Fruit fly (Drosophila melanogaster) whole organism, pupa: Measurements from ENCODE around the gene CG17121.

Experiments
- CG12605 ChIP-seq: fragments of 200-800 bp; sonication (Bioruptor generic); IDR thresholded peaks from 2 replicates; pipeline ENCODE4 v1.3.6; 2022; ENCODE audit warnings: missing biosample characterization, missing genetic modification characterization
- CG14655 ChIP-seq: fragments of 200-800 bp; sonication (Bioruptor generic); optimal IDR thresholded peaks from 3 replicates; lab custom pipeline; 2017; ENCODE audit warnings: mild to moderate bottlenecking, missing biosample characterization, missing genetic modification reagents, missing genetic modification characterization
- CG15710 ChIP-seq: fragments of 200-800 bp; sonication (Bioruptor generic); optimal IDR thresholded peaks from 2 replicates; lab custom pipeline; 2018; ENCODE audit warnings: missing biosample characterization, mild to moderate bottlenecking, missing genetic modification characterization, moderate library complexity
- CG32121 ChIP-seq: fragments of 200-800 bp; sonication (Bioruptor generic); IDR thresholded peaks from 2 replicates; pipeline ENCODE4 v1.3.6; 2022; ENCODE audit warnings: missing biosample characterization, missing genetic modification characterization
- EcR ChIP-seq: fragments of 200-800 bp; sonication (Bioruptor generic); optimal IDR thresholded peaks from 3 replicates; lab custom pipeline; 2019; ENCODE audit warnings: missing biosample characterization, missing genetic modification characterization, mild to moderate bottlenecking, moderate library complexity, missing genetic modification reagents
- Ets98B ChIP-seq: fragments of 200-800 bp; sonication (Bioruptor generic); IDR thresholded peaks from 2 replicates; pipeline ENCODE4 v1.3.6; 2022; ENCODE audit warnings: missing biosample characterization, missing genetic modification characterization
- Pif1A ChIP-seq: fragments of 200-800 bp; sonication (Bioruptor generic); optimal IDR thresholded peaks from 3 replicates; lab custom pipeline; 2016; ENCODE audit warnings: missing biosample characterization, missing genetic modification characterization
- Pif1B ChIP-seq: fragments of 200-800 bp; sonication (Bioruptor generic); optimal IDR thresholded peaks from 3 replicates; lab custom pipeline; 2016; ENCODE audit warnings: missing biosample characterization, missing genetic modification characterization
- gl ChIP-seq: fragments of 200-800 bp; sonication (Bioruptor generic); optimal IDR thresholded peaks from 2 replicates; lab custom pipeline; 2018; ENCODE audit warnings: missing biosample characterization, mild to moderate bottlenecking, missing genetic modification characterization

DNA sequence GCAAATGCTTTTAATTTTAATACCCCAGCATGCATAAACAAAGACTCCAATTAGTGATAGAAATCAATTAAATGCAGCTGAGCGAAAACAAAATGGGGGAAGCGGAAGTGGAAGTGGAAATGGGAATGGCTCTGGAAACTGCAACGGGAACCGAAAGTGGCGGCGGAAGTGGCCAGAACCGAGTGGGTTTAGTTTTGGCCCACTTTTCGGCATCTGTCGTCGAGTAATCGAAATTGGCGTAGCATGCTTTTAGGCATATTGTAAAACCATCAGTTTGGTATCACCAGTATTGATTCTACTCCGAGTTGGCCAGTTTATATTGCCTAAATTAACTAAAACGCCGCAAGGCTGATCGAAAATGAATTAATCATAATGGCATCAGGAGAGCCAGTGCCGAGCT, 43.9 kb downstream of the CG17121 start:
- TF ChIP-seq gl (tag; lab: Kevin White, UChicago) (no peak), Pif1A (no peak), CG32121 (no peak), CG15710 (tag; lab: Kevin White, UChicago) (no peak), CG12605 (GFP tag; lab: Robert Waterston, UW) (no peak), EcR (no peak), CG14655 (GFP tag; lab: Kevin White, UChicago) (no peak), Pif1B (GFP tag; lab: Kevin White, UChicago) (no peak), Ets98B (GFP tag; lab: Robert Waterston, UW) (0 out of 2 replicates have a peak, but pooled peaks have one; percentile 11)
